Worm (Caenorhabditis elegans): ENCODE data around the gene fem-1.

fem-1 gene

ce11 chrIV:5514789-5515188, 23.0 kb downstream of the fem-1 start:
- TF ChIP-seq fos-1 (tag; optimal IDR thresholded peaks at IDR 0.05) = no peak
- TF ChIP-seq nhr-67 (tag; optimal IDR thresholded peaks at IDR 0.05) = no peak
- no peak for TF ChIP-seq pqm-1 (tag; optimal IDR thresholded peaks at IDR 0.05)
- TF ChIP-seq lin-39 (tag; optimal IDR thresholded peaks at IDR 0.05) = no peak

ce11 chrIV:5507754-5508153, 30.0 kb downstream of the fem-1 start:
- TF ChIP-seq fkh-2 (tag; optimal IDR thresholded peaks at IDR 0.05) (no peak), egl-5 (tag; optimal IDR thresholded peaks at IDR 0.05) (peak; percentile 13), aly-2 (tag; optimal IDR thresholded peaks at IDR 0.05) (no peak), lin-39 (tag; optimal IDR thresholded peaks at IDR 0.05) (peak; percentile 65), egl-27 (tag; optimal IDR thresholded peaks at IDR 0.05) (no peak)

- TF ChIP-seq elt-1 (tag; optimal IDR thresholded peaks at IDR 0.05) (peak; percentile 93), nhr-11 (tag; optimal IDR thresholded peaks at IDR 0.05) (no peak), nfya-1 (tag; optimal IDR thresholded peaks at IDR 0.05; ENCODE audit: insufficient read depth) (no peak), nhr-23 (tag; optimal IDR thresholded peaks at IDR 0.05) (no peak)
Measured at ce11 chrIV:5506642-5507041, 31.1 kb downstream of the fem-1 start.

- TF ChIP-seq nhr-12 (tag; optimal IDR thresholded peaks at IDR 0.05) (no peak), fkh-10 (GFP tag; optimal IDR thresholded peaks at IDR 0.05) (no peak), nhr-76 (tag; optimal IDR thresholded peaks at IDR 0.05) (no peak), unc-39 (tag; optimal IDR thresholded peaks at IDR 0.05) (no peak), jun-1 (tag; optimal IDR thresholded peaks at IDR 0.05) (no peak)
Measured at ce11 chrIV:5502610-5503009, 35.2 kb downstream of the fem-1 start.

ce11 chrIV:5501414-5501813, 36.3 kb downstream of the fem-1 start:
- TF ChIP-seq R02D3.7 (tag; optimal IDR thresholded peaks at IDR 0.05) = no peak
- no peak for TF ChIP-seq jun-1 (tag; optimal IDR thresholded peaks at IDR 0.05)
- no peak for TF ChIP-seq zag-1 (tag; optimal IDR thresholded peaks at IDR 0.05)
- TF ChIP-seq unc-39 (tag; optimal IDR thresholded peaks at IDR 0.05) = no peak

- no peak for TF ChIP-seq fkh-2 (tag; optimal IDR thresholded peaks at IDR 0.05)
- no peak for TF ChIP-seq nhr-25 (tag; optimal IDR thresholded peaks at IDR 0.05)
- TF ChIP-seq nhr-43 (tag; optimal IDR thresholded peaks at IDR 0.05; ENCODE audit: poor library complexity, severe bottlenecking) = no peak
- no peak for TF ChIP-seq nhr-237 (tag; optimal IDR thresholded peaks at IDR 0.05)
- no peak for TF ChIP-seq mml-1 (tag; optimal IDR thresholded peaks at IDR 0.05)
- no peak for TF ChIP-seq unc-62 (GFP tag; optimal IDR thresholded peaks at IDR 0.05)
- TF ChIP-seq hmg-11 (tag; optimal IDR thresholded peaks at IDR 0.05) = no peak
- TF ChIP-seq ztf-11 (tag; optimal IDR thresholded peaks at IDR 0.05) = no peak
- TF ChIP-seq sea-2 (GFP tag; optimal IDR thresholded peaks at IDR 0.05) = no peak
- no peak for TF ChIP-seq pha-4 (tag; optimal IDR thresholded peaks at IDR 0.05)
- no peak for TF ChIP-seq aly-2 (tag; optimal IDR thresholded peaks at IDR 0.05)
- no peak for TF ChIP-seq mdl-1 (tag; optimal IDR thresholded peaks at IDR 0.05)
- no peak for TF ChIP-seq ceh-16 (tag; optimal IDR thresholded peaks at IDR 0.05)
Measured at ce11 chrIV:5494099-5494498, 43.7 kb downstream of the fem-1 start.

ce11 chrIV:5493692-5494091, 44.1 kb downstream of the fem-1 start, which contains the start of gene B0273.1:
TSS of gene B0273.1 (plus strand) at chrIV:5493992.
- TF ChIP-seq mml-1 (tag; optimal IDR thresholded peaks at IDR 0.05) (no peak), tbx-2 (tag; optimal IDR thresholded peaks at IDR 0.05) (no peak)

ce11 chrIV:5493135-5493534, 44.6 kb downstream of the fem-1 start:
- no peak for TF ChIP-seq ceh-28 (tag; optimal IDR thresholded peaks at IDR 0.05)
- TF ChIP-seq ztf-11 (tag; optimal IDR thresholded peaks at IDR 0.05) = no peak
- TF ChIP-seq R02D3.7 (tag; optimal IDR thresholded peaks at IDR 0.05) = no peak
- TF ChIP-seq nhr-12 (tag; optimal IDR thresholded peaks at IDR 0.05) = no peak
- TF ChIP-seq aly-2 (tag; optimal IDR thresholded peaks at IDR 0.05) = no peak
- TF ChIP-seq ZK546.5 (tag; optimal IDR thresholded peaks at IDR 0.05) = no peak
- no peak for TF ChIP-seq nhr-77 (tag; optimal IDR thresholded peaks at IDR 0.05)
- TF ChIP-seq jun-1 (tag; optimal IDR thresholded peaks at IDR 0.05) = no peak
- TF ChIP-seq zag-1 (tag; optimal IDR thresholded peaks at IDR 0.05) = no peak
- TF ChIP-seq hmg-11 (tag; optimal IDR thresholded peaks at IDR 0.05) = no peak
- TF ChIP-seq nhr-23 (tag; optimal IDR thresholded peaks at IDR 0.05) = no peak
- TF ChIP-seq nhr-76 (tag; optimal IDR thresholded peaks at IDR 0.05) = no peak
- no peak for TF ChIP-seq nhr-67 (tag; optimal IDR thresholded peaks at IDR 0.05)
- TF ChIP-seq nhr-28 (tag; optimal IDR thresholded peaks at IDR 0.05) = no peak
- TF ChIP-seq unc-62 (GFP tag; optimal IDR thresholded peaks at IDR 0.05) = no peak
- no peak for TF ChIP-seq pha-4 (tag; optimal IDR thresholded peaks at IDR 0.05)
- no peak for TF ChIP-seq lin-15B (tag; optimal IDR thresholded peaks at IDR 0.05)
